Fruit fly (Drosophila melanogaster) whole organism, pupa: ENCODE data around the gene chinmo.

Experiments used
- CG13204 ChIP-seq: fragments of 200-800 bp; sonication (Bioruptor generic); optimal IDR thresholded peaks from 2 replicates; lab custom pipeline; 2018; ENCODE audit warnings: missing biosample characterization, mild to moderate bottlenecking, missing genetic modification characterization, moderate library complexity
- CG15710 ChIP-seq: fragments of 200-800 bp; sonication (Bioruptor generic); optimal IDR thresholded peaks from 2 replicates; lab custom pipeline; 2018; ENCODE audit warnings: missing biosample characterization, mild to moderate bottlenecking, missing genetic modification characterization, moderate library complexity
- CG8159 ChIP-seq: fragments of 200-800 bp; sonication (Bioruptor generic); optimal IDR thresholded peaks from 3 replicates; lab custom pipeline; 2018; ENCODE audit warnings: missing biosample characterization, mild to moderate bottlenecking, missing genetic modification characterization, moderate library complexity
- fd96Ca ChIP-seq: fragments of 200-800 bp; sonication (Bioruptor generic); IDR thresholded peaks from 3 replicates; pipeline ENCODE4 v1.3.6; 2022; ENCODE audit warnings: missing biosample characterization, missing genetic modification characterization

dm6 chr2L:1720846-1721506 is 69.9 kb downstream of the chinmo start:
- TF ChIP-seq CG8159 (no peak), CG13204 (GFP tag; lab: Kevin White, UChicago) (no peak), fd96Ca (GFP tag; lab: Robert Waterston, UW) (no peak), CG15710 (tag; lab: Kevin White, UChicago) (no peak)
